Worm (Caenorhabditis elegans) whole organism, late embryonic: Measurements from ENCODE around the gene F44E2.10.

Experiments used
- ama-1 ChIP-seq: fragments of 150-350 bp; optimal IDR thresholded peaks from 2 replicates; lab custom pipeline; 2014
- dmd-4 ChIP-seq: sonication (generic microtip); optimal IDR thresholded peaks from 2 replicates; lab custom pipeline; 2016; ENCODE audit warnings: borderline replicate concordance, missing genetic modification characterization, missing compliant biosample characterization
- fax-1 ChIP-seq: sonication (generic microtip); optimal IDR thresholded peaks from 2 replicates; lab custom pipeline; 2016; ENCODE audit warnings: missing genotype, missing genetic modification characterization, missing compliant biosample characterization
- hlh-30 ChIP-seq: sonication (generic microtip); optimal IDR thresholded peaks from 2 replicates; lab custom pipeline; 2017; ENCODE audit warnings: antibody characterized with exemption, missing genetic modification characterization, missing compliant biosample characterization; ENCODE audit not compliant: insufficient read depth

ce11 chrIII:8782744-8783143 lies 48.2 kb downstream of the F44E2.10 start:
- TF ChIP-seq dmd-4 (tag; lab: Kevin White, UChicago): no peak
- TF ChIP-seq fax-1 (tag; lab: Kevin White, UChicago): no peak
- no peak for TF ChIP-seq hlh-30 (tag; lab: Kevin White, UChicago)
- TF ChIP-seq ama-1 (lab: Kevin White, UChicago): no peak
